Fruit fly (Drosophila melanogaster) whole organism, wandering third instar larva: ENCODE results near the gene cni.

Experiments used
- Abd-B ChIP-seq: fragments of >200 bp; optimal IDR thresholded peaks from 2 replicates; lab custom pipeline; 2017; ENCODE audit warnings: missing biosample characterization, missing genetic modification characterization
- CG32264 ChIP-seq: fragments of 200-800 bp; sonication (Bioruptor generic); optimal IDR thresholded peaks from 2 replicates; lab custom pipeline; 2016; ENCODE audit warnings: missing biosample characterization, missing genetic modification characterization
- CG9705 ChIP-seq: fragments of 200-800 bp; sonication (Bioruptor generic); optimal IDR thresholded peaks from 2 replicates; lab custom pipeline; 2018; ENCODE audit warnings: missing biosample characterization, mild to moderate bottlenecking, missing genetic modification characterization
- CrebA ChIP-seq: fragments of 200-800 bp; sonication (Bioruptor generic); optimal IDR thresholded peaks from 2 replicates; lab custom pipeline; 2016; ENCODE audit warnings: missing biosample characterization, mild to moderate bottlenecking, missing genetic modification characterization, borderline replicate concordance
- Dfd ChIP-seq: fragments of >200 bp; optimal IDR thresholded peaks from 2 replicates; lab custom pipeline; 2017; ENCODE audit warnings: missing biosample characterization, missing genetic modification characterization
- Dif ChIP-seq: fragments of 200-275, 200-300 bp; sonication (Bioruptor generic); optimal IDR thresholded peaks from 2 replicates; lab custom pipeline; 2018; ENCODE audit warnings: missing biosample characterization, missing genetic modification characterization; ENCODE audit not compliant: partially characterized antibody
- GATAd ChIP-seq: sonication (Bioruptor generic); optimal IDR thresholded peaks from 2 replicates; lab custom pipeline; 2016; ENCODE audit warnings: missing biosample characterization, missing genetic modification characterization
- HLH106 ChIP-seq: fragments of 200-800 bp; optimal IDR thresholded peaks from 3 replicates; lab custom pipeline; 2019; ENCODE audit warnings: missing biosample characterization, mild to moderate bottlenecking, missing genetic modification characterization, moderate library complexity
- Hnf4 ChIP-seq: fragments of 200-800 bp; sonication (Bioruptor generic); optimal IDR thresholded peaks from 2 replicates; lab custom pipeline; 2016; ENCODE audit warnings: missing biosample characterization, mild to moderate bottlenecking, missing genetic modification characterization
- Hr78 ChIP-seq: fragments of >200 bp; optimal IDR thresholded peaks from 2 replicates; lab custom pipeline; 2017; ENCODE audit warnings: missing biosample characterization, missing genetic modification characterization
- Hr83 ChIP-seq: fragments of 200-300 bp; sonication (Bioruptor generic); optimal IDR thresholded peaks from 2 replicates; lab custom pipeline; 2016; ENCODE audit warnings: missing biosample characterization, mild to moderate bottlenecking, missing genetic modification characterization, moderate library complexity; ENCODE audit not compliant: poor library complexity, severe bottlenecking
- Jra ChIP-seq: sonication (Bioruptor generic); optimal IDR thresholded peaks from 2 replicates; lab custom pipeline; 2016; ENCODE audit warnings: missing biosample characterization, missing genetic modification characterization
- Mio ChIP-seq: sonication (Bioruptor generic); optimal IDR thresholded peaks from 2 replicates; lab custom pipeline; 2016; ENCODE audit warnings: missing biosample characterization, missing genetic modification characterization
- Myc ChIP-seq: fragments of >200 bp; optimal IDR thresholded peaks from 2 replicates; lab custom pipeline; 2017
- N ChIP-seq: fragments of >200 bp; optimal IDR thresholded peaks from 2 replicates; lab custom pipeline; 2018; ENCODE audit warnings: missing biosample characterization, missing external identifiers, missing genetic modification characterization
- OdsH ChIP-seq: fragments of 200-800 bp; sonication (Bioruptor generic); optimal IDR thresholded peaks from 2 replicates; lab custom pipeline; 2016; ENCODE audit warnings: missing biosample characterization, mild to moderate bottlenecking, missing genetic modification characterization
- Rel ChIP-seq, 2 experiments: fragments of 200-800 bp; sonication (Bioruptor generic) in 1 of 2; optimal IDR thresholded peaks; 2 replicates in 1 of 2; 3 replicates in 1 of 2; lab custom pipeline; 2016 to 2019; ENCODE audit warnings: mild to moderate bottlenecking in 2 of 2, missing biosample characterization in 2 of 2, missing genetic modification characterization in 2 of 2, moderate library complexity in 1 of 2
- Sp1 ChIP-seq: fragments of 200-800 bp; sonication (Bioruptor generic); optimal IDR thresholded peaks from 3 replicates; lab custom pipeline; 2019; ENCODE audit warnings: missing biosample characterization, mild to moderate bottlenecking, missing genetic modification characterization, moderate library complexity
- Vsx2 ChIP-seq: fragments of 200-300, 225-300 bp; sonication (Bioruptor generic); optimal IDR thresholded peaks from 2 replicates; lab custom pipeline; 2018; ENCODE audit warnings: missing biosample characterization, missing genetic modification characterization; ENCODE audit not compliant: partially characterized antibody
- br ChIP-seq: fragments of 200-800 bp; sonication (Bioruptor generic); optimal IDR thresholded peaks from 2 replicates; lab custom pipeline; 2016; ENCODE audit warnings: missing biosample characterization, missing genetic modification characterization
- brk ChIP-seq: fragments of 200-800 bp; sonication (Bioruptor generic); optimal IDR thresholded peaks from 2 replicates; lab custom pipeline; 2016; ENCODE audit warnings: missing biosample characterization, mild to moderate bottlenecking, missing genetic modification characterization
- dl ChIP-seq, 2 experiments: fragments of 175-275, 200-275 bp in 1 of 2; fragments of 200-275 bp in 1 of 2; sonication (Bioruptor generic); optimal IDR thresholded peaks; lab custom pipeline; 2018; ENCODE audit warnings: mild to moderate bottlenecking in 2 of 2, missing biosample characterization in 2 of 2, missing genetic modification characterization in 2 of 2, moderate library complexity in 2 of 2; ENCODE audit not compliant: partially characterized antibody in 2 of 2, insufficient read depth in 1 of 2
- dmrt93B ChIP-seq: fragments of 200-800 bp; sonication (Bioruptor generic); optimal IDR thresholded peaks from 2 replicates; lab custom pipeline; 2018; ENCODE audit warnings: missing biosample characterization, mild to moderate bottlenecking, missing genetic modification characterization
- dsf ChIP-seq: sonication (Bioruptor generic); optimal IDR thresholded peaks from 2 replicates; lab custom pipeline; 2016; ENCODE audit warnings: missing biosample characterization, missing genetic modification characterization, borderline replicate concordance
- ey ChIP-seq: fragments of 200-800 bp; sonication (Bioruptor generic); optimal IDR thresholded peaks from 2 replicates; lab custom pipeline; 2016; ENCODE audit warnings: missing biosample characterization, missing genetic modification characterization
- foxo ChIP-seq, 2 experiments: fragments of 200-800 bp; sonication (Bioruptor generic); optimal IDR thresholded peaks; 2 replicates in 1 of 2; 3 replicates in 1 of 2; lab custom pipeline; 2016 to 2017; ENCODE audit warnings: missing biosample characterization in 2 of 2, missing genetic modification characterization in 2 of 2
- fru ChIP-seq: fragments of 200-800 bp; sonication (Bioruptor generic); optimal IDR thresholded peaks from 3 replicates; lab custom pipeline; 2016; ENCODE audit warnings: missing biosample characterization, mild to moderate bottlenecking, missing genetic modification characterization
- h ChIP-seq: fragments of 200-800 bp; sonication (Bioruptor generic); optimal IDR thresholded peaks from 3 replicates; lab custom pipeline; 2016; ENCODE audit warnings: missing biosample characterization, mild to moderate bottlenecking, missing genetic modification characterization
- jim ChIP-seq: fragments of 175-275, 200-325 bp; sonication (Bioruptor generic); optimal IDR thresholded peaks from 2 replicates; lab custom pipeline; 2016; ENCODE audit warnings: missing biosample characterization, mild to moderate bottlenecking, missing genetic modification characterization
- lola ChIP-seq: fragments of >200 bp; optimal IDR thresholded peaks from 2 replicates; lab custom pipeline; 2017; ENCODE audit warnings: missing biosample characterization, missing genetic modification characterization
- pan ChIP-seq: fragments of >200 bp; optimal IDR thresholded peaks from 2 replicates; lab custom pipeline; 2017
- psq ChIP-seq: fragments of 200-800 bp; sonication (Bioruptor generic); optimal IDR thresholded peaks from 3 replicates; lab custom pipeline; 2017; ENCODE audit warnings: missing biosample characterization, mild to moderate bottlenecking, missing genetic modification characterization, moderate library complexity
- rgr ChIP-seq: fragments of 200-800 bp; sonication (Bioruptor generic); optimal IDR thresholded peaks from 3 replicates; lab custom pipeline; 2016; ENCODE audit warnings: missing biosample characterization, mild to moderate bottlenecking, missing genetic modification characterization
- sage ChIP-seq: fragments of 200-800 bp; sonication (Bioruptor generic); optimal IDR thresholded peaks from 2 replicates; lab custom pipeline; 2016; ENCODE audit warnings: missing biosample characterization, mild to moderate bottlenecking, missing genetic modification characterization
- sv ChIP-seq: fragments of 200-800 bp; sonication (Bioruptor generic); optimal IDR thresholded peaks from 3 replicates; lab custom pipeline; 2016; ENCODE audit warnings: missing biosample characterization, missing genetic modification characterization
- tai ChIP-seq: sonication (Bioruptor generic); optimal IDR thresholded peaks from 2 replicates; lab custom pipeline; 2016; ENCODE audit warnings: missing biosample characterization, missing genetic modification characterization
- usp ChIP-seq: fragments of >200 bp; optimal IDR thresholded peaks from 2 replicates; lab custom pipeline; 2017; ENCODE audit warnings: missing biosample characterization, missing genetic modification characterization
- woc ChIP-seq: sonication (Bioruptor generic); optimal IDR thresholded peaks from 2 replicates; lab custom pipeline; 2016; ENCODE audit warnings: missing biosample characterization, mild to moderate bottlenecking, missing genetic modification characterization

Gene cni

DNA sequence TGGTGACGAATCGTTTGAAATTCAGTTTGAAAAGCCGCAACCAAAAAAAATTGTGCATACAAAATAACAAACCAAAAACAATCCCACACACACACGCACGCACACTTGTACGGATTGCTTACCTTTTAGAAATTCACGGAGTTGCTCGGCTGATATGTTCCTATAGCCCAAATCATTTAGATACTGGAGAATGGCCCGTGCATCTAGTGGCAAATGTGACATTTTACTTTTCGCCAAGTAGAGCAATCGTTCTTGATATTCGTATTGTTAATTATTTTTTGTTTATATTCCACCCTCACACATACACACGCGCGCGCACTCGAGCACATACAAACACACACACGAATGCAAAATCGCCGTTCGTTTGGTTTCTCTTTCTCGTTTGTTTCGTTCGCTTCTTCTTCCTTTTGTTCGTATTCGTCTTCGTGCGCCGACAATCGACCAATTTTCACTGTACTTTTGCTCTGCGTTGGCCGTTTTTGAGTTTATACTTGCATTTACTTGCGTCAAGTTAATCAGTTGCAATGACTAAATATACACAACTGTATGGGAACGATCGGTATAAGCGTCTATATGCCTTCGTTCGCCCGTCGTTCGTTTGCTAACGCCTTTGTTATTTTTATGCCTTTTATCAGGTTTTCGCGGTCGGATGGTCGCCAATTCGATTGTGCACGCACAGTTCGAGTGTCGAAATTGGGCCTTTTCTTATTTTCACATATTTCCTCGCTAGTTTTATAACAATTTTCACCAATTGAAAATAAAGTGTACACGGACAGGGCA is 41.5 kb upstream of the cni start:
- TF ChIP-seq CG32264 (GFP tag; lab: Kevin White, UChicago) (no peak), Dfd (GFP tag; lab: Kevin White, UChicago) (peak; percentile 23), jim (no peak), psq (GFP tag; lab: Kevin White, UChicago) (no peak)

DNA sequence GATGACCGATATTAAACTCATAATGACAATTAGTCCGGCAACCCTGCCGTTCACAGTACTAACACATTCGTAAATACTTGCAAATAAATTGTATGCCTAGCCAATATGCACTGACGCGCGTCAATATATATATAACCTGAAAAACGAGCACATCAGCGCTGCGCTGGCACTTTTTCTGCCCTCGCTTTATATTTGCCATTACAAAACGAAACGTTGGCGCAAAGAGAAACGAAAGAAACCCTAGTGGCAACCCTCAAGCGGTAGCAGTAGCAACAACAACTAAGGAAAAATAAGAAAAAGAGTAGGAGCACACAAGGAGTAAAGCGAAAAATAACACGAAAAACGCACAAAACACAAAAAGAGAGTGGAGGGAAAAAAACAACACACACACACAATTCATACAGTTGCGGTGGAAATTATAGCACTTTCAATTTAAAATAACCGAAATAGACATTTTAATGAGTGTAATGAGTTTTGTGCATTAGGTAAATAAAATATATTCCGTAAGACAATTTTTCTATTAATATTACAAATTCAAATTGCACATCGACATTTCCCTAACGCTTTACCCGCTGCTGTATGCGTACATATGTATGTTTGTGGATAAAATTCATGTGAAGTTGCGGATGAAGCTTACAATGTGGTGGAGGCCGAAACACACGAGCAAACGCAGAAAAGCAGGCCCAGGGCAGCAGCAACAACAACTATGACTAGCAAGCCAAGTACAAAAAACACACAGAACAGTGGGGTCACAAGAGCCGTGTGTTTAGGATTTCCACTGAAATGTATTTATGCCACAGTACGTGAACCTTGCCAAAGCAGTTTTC is 40.4 kb upstream of the cni start:
- TF ChIP-seq dl (GFP tag; optimal IDR thresholded peaks at IDR 0.05; lab: Kevin White, UChicago; ENCODE audit: insufficient read depth in 1 of 2, partially characterized antibody in 2 of 2) = no peak
- TF ChIP-seq ey (GFP tag; lab: Kevin White, UChicago) = peak; percentile 99
- peak; percentile 91 for TF ChIP-seq Dfd (GFP tag; lab: Kevin White, UChicago)
- peak; percentile 98 for TF ChIP-seq CG9705 (GFP tag; lab: Kevin White, UChicago)
- TF ChIP-seq pan = no peak
- no peak for TF ChIP-seq Dif (GFP tag; lab: Kevin White, UChicago)
- TF ChIP-seq dsf (GFP tag; lab: Kevin White, UChicago) = peak; percentile 90
- peak; percentile 100 for TF ChIP-seq psq (GFP tag; lab: Kevin White, UChicago)
- peak; percentile 99 for TF ChIP-seq rgr (GFP tag; lab: Kevin White, UChicago)
- peak; percentile 95 for TF ChIP-seq CG32264 (GFP tag; lab: Kevin White, UChicago)
- TF ChIP-seq OdsH (GFP tag; lab: Kevin White, UChicago) = peak; percentile 99
- TF ChIP-seq tai (GFP tag; lab: Kevin White, UChicago) = peak; percentile 96
- TF ChIP-seq Hnf4 (GFP tag; lab: Kevin White, UChicago) = peak; percentile 98
- TF ChIP-seq fru (GFP tag; lab: Kevin White, UChicago) = peak; percentile 99
- peak; percentile 99 for TF ChIP-seq woc
- peak; percentile 44 for TF ChIP-seq jim
- peak; percentile 93 to 99 for TF ChIP-seq foxo (GFP tag; optimal IDR thresholded peaks at IDR 0.05; lab: Kevin White, UChicago)
- TF ChIP-seq usp (GFP tag; lab: Kevin White, UChicago) = no peak
- no peak for TF ChIP-seq Vsx2
- peak; percentile 100 for TF ChIP-seq Sp1 (GFP tag; lab: Kevin White, UChicago)
- TF ChIP-seq sage (GFP tag; lab: Kevin White, UChicago) = peak; percentile 98
- peak; percentile 98 for TF ChIP-seq brk (GFP tag; lab: Kevin White, UChicago)
- no peak for TF ChIP-seq lola (GFP tag; lab: Kevin White, UChicago)
- TF ChIP-seq dmrt93B (GFP tag; lab: Kevin White, UChicago) = peak; percentile 98
- peak; percentile 95 for TF ChIP-seq Rel (GFP tag; optimal IDR thresholded peaks at IDR 0.05; lab: Kevin White, UChicago)
- TF ChIP-seq Rel (tag; optimal IDR thresholded peaks at IDR 0.05; lab: Kevin White, UChicago) = peak; percentile 93
- peak; percentile 99 for TF ChIP-seq sv
- peak; percentile 98 for TF ChIP-seq Jra (GFP tag; lab: Kevin White, UChicago)
- peak; percentile 99 for TF ChIP-seq HLH106 (tag; lab: Kevin White, UChicago)
- TF ChIP-seq N (GFP tag; lab: Kevin White, UChicago) = no peak
- peak; percentile 99 for TF ChIP-seq h (GFP tag; lab: Kevin White, UChicago)
- TF ChIP-seq Hr83 (GFP tag; lab: Kevin White, UChicago) = peak; percentile 47
- TF ChIP-seq Mio (GFP tag; lab: Kevin White, UChicago) = peak; percentile 89
- TF ChIP-seq GATAd (GFP tag; lab: Kevin White, UChicago) = peak; percentile 92
- TF ChIP-seq CrebA (GFP tag; lab: Kevin White, UChicago) = peak; percentile 96
- TF ChIP-seq Myc = no peak
- peak; percentile 99 for TF ChIP-seq br (GFP tag; lab: Kevin White, UChicago)
- no peak for TF ChIP-seq Abd-B (GFP tag; lab: Kevin White, UChicago)
- no peak for TF ChIP-seq Hr78
- TF ChIP-seq, all 38 proteins: peak for 28
